Worm (Caenorhabditis elegans) whole organism, young adult: Measurements from ENCODE around the gene C16C10.9.

Experiments used
- akir-1 ChIP-seq: fragments of 200-800 bp; sonication (Bioruptor generic); optimal IDR thresholded peaks from 2 replicates; lab custom pipeline; 2018; ENCODE audit warnings: mild to moderate bottlenecking, missing genetic modification characterization, moderate library complexity, missing compliant biosample characterization
- dpl-1 ChIP-seq: fragments of 150-350 bp; optimal IDR thresholded peaks from 2 replicates; lab custom pipeline; 2014; ENCODE audit warnings: missing biosample characterization, missing genetic modification reagents, missing genetic modification characterization
- snpc-4 ChIP-seq, 5 experiments: fragments of 150-350 bp in 1 of 5; sonication (generic microtip) in 4 of 5; optimal IDR thresholded peaks; 2 replicates each; lab custom pipeline; 2014 to 2018; ENCODE audit warnings: missing genetic modification characterization in 5 of 5, missing biosample characterization in 3 of 5, antibody characterized with exemption in 2 of 5, mild to moderate bottlenecking in 2 of 5, missing compliant biosample characterization in 2 of 5, missing genotype in 2 of 5, moderate library complexity in 2 of 5, missing genetic modification reagents in 1 of 5

ce11 chrIII:4153299-4153698 is 3.9 kb downstream of the C16C10.9 start, which contains the start of gene glod-4:
- no peak for TF ChIP-seq snpc-4 (GFP tag; optimal IDR thresholded peaks at IDR 0.05; lab: Kevin White, UChicago)
- no peak for TF ChIP-seq snpc-4 (tag; optimal IDR thresholded peaks at IDR 0.05; lab: Kevin White, UChicago)
- no peak for TF ChIP-seq akir-1 (GFP tag; lab: Kevin White, UChicago)
- TF ChIP-seq dpl-1 (GFP tag; lab: Kevin White, UChicago) = no peak
